Fruit fly (Drosophila melanogaster) whole organism, embryonic: ENCODE data around the gene Tpr2.

ENCODE experiments used
- Ada2b ChIP-seq: fragments of 200-800 bp; sonication (Bioruptor generic); IDR thresholded peaks from 2 replicates; pipeline ENCODE4 v1.3.6; 2022; ENCODE audit warnings: missing biosample characterization, missing genetic modification characterization
- Adf1 ChIP-seq: fragments of 200-800 bp; sonication (Bioruptor generic); IDR thresholded peaks from 2 replicates; pipeline ENCODE4 v1.3.6; 2022; ENCODE audit warnings: missing biosample characterization, missing genetic modification characterization
- Aef1 ChIP-seq: fragments of 200-800 bp; sonication (Bioruptor generic); IDR thresholded peaks from 3 replicates; pipeline ENCODE4 v1.3.6; 2022; ENCODE audit warnings: missing biosample characterization, missing genetic modification characterization
- B-H1 ChIP-seq: fragments of 200-800 bp; sonication (Bioruptor generic); IDR thresholded peaks from 3 replicates; pipeline ENCODE4 v1.3.6; 2022; ENCODE audit warnings: missing biosample characterization, missing genetic modification characterization
- BEAF-32 ChIP-seq: fragments of 200-800 bp; sonication (Bioruptor generic); optimal IDR thresholded peaks from 3 replicates; lab custom pipeline; 2017; ENCODE audit warnings: missing biosample characterization, missing genetic modification characterization, mild to moderate bottlenecking, moderate library complexity, missing genetic modification reagents
- CG18011 ChIP-seq: fragments of 200-800 bp; sonication (Bioruptor generic); optimal IDR thresholded peaks from 2 replicates; lab custom pipeline; 2017; ENCODE audit warnings: missing biosample characterization, missing genetic modification characterization, mild to moderate bottlenecking, moderate library complexity, missing genotype
- CG18262 ChIP-seq: fragments of 200-800 bp; optimal IDR thresholded peaks from 3 replicates; lab custom pipeline; 2019; ENCODE audit warnings: missing biosample characterization, mild to moderate bottlenecking, missing genetic modification characterization, moderate library complexity
- CG2678 ChIP-seq: fragments of 200-800 bp; sonication (Bioruptor generic); optimal IDR thresholded peaks from 3 replicates; lab custom pipeline; 2019; ENCODE audit warnings: missing biosample characterization, mild to moderate bottlenecking, missing genetic modification characterization, moderate library complexity
- CG3838 ChIP-seq: fragments of 200-800 bp; sonication (Bioruptor generic); optimal IDR thresholded peaks from 3 replicates; lab custom pipeline; 2016; ENCODE audit warnings: missing biosample characterization, missing genetic modification characterization
- CG6254 ChIP-seq: fragments of 200-800 bp; sonication (Bioruptor generic); optimal IDR thresholded peaks from 3 replicates; lab custom pipeline; 2017; ENCODE audit warnings: mild to moderate bottlenecking, missing biosample characterization, missing genetic modification reagents, missing genetic modification characterization
- CG6272 ChIP-seq: fragments of 200-800 bp; sonication (Bioruptor generic); IDR thresholded peaks from 2 replicates; pipeline ENCODE4 v1.3.6; 2022; ENCODE audit warnings: missing biosample characterization, missing genetic modification characterization
- CkIIα-i1 ChIP-seq: fragments of 200-800 bp; sonication (Bioruptor generic); IDR thresholded peaks from 2 replicates; pipeline ENCODE4 v1.3.6; 2022; ENCODE audit warnings: missing biosample characterization, missing genetic modification characterization
- Dad ChIP-seq: fragments of 200-800 bp; sonication (Bioruptor generic); optimal IDR thresholded peaks from 3 replicates; lab custom pipeline; 2016; ENCODE audit warnings: missing biosample characterization, missing genetic modification characterization
- Dip3 ChIP-seq: fragments of 200-800 bp; sonication (Bioruptor generic); optimal IDR thresholded peaks from 3 replicates; lab custom pipeline; 2016; ENCODE audit warnings: missing biosample characterization, missing genetic modification characterization
- Doc3 ChIP-seq: fragments of 200-800 bp; sonication (Bioruptor generic); IDR thresholded peaks from 3 replicates; pipeline ENCODE4 v1.3.6; 2022; ENCODE audit warnings: missing biosample characterization, missing genetic modification characterization; ENCODE audit not compliant: partially characterized antibody
- Ets65A ChIP-seq: fragments of 200-800 bp; sonication (Bioruptor generic); peaks from one replicate; lab custom pipeline; 2016; ENCODE audit warnings: missing biosample characterization, missing genetic modification characterization
- HmgD ChIP-seq: fragments of 200-800 bp; sonication (Bioruptor generic); optimal IDR thresholded peaks from 3 replicates; lab custom pipeline; 2016; ENCODE audit warnings: missing biosample characterization, missing genetic modification characterization
- Hmr ChIP-seq: fragments of 200-800 bp; sonication (Bioruptor generic); optimal IDR thresholded peaks from 3 replicates; lab custom pipeline; 2017; ENCODE audit warnings: mild to moderate bottlenecking, missing biosample characterization, missing genetic modification reagents, missing genetic modification characterization
- Hr78 ChIP-seq, 2 experiments: fragments of 200-800 bp in 1 of 2; fragments of >200 bp in 1 of 2; sonication (Bioruptor generic) in 1 of 2; optimal IDR thresholded peaks; 2 replicates each; lab custom pipeline; 2017 to 2019; ENCODE audit warnings: missing biosample characterization in 2 of 2, missing genetic modification characterization in 2 of 2, mild to moderate bottlenecking in 1 of 2, moderate library complexity in 1 of 2
- Mad ChIP-seq: fragments of 200-800 bp; sonication (Bioruptor generic); optimal IDR thresholded peaks from 2 replicates; lab custom pipeline; 2016; ENCODE audit warnings: missing biosample characterization, missing genetic modification characterization
- Med ChIP-seq: fragments of 200-800 bp; sonication (Bioruptor generic); peaks from one replicate; lab custom pipeline; 2016; ENCODE audit warnings: missing biosample characterization, missing genetic modification characterization, mild to moderate bottlenecking, inconsistent platforms, moderate library complexity
- Myb ChIP-seq: fragments of 200-800 bp; sonication (Bioruptor generic); optimal IDR thresholded peaks from 2 replicates; lab custom pipeline; 2016; ENCODE audit warnings: missing biosample characterization, missing genetic modification characterization
- NK7.1 ChIP-seq: fragments of 200-800 bp; sonication (Bioruptor generic); optimal IDR thresholded peaks from 3 replicates; lab custom pipeline; 2016; ENCODE audit warnings: missing biosample characterization, missing genetic modification characterization
- Oli ChIP-seq: fragments of 200-800 bp; sonication (Bioruptor generic); optimal IDR thresholded peaks from 2 replicates; lab custom pipeline; 2018; ENCODE audit warnings: missing biosample characterization, mild to moderate bottlenecking, missing genetic modification characterization, moderate library complexity
- Opbp ChIP-seq: fragments of 200-800 bp; sonication (Bioruptor generic); IDR thresholded peaks from 3 replicates; pipeline ENCODE4 v1.3.6; 2022; ENCODE audit warnings: missing biosample characterization, missing genetic modification characterization; ENCODE audit not compliant: partially characterized antibody
- Trl ChIP-seq, 3 experiments: fragments of >200 bp in 2 of 3; fragments of 200-800 bp in 1 of 3; sonication (Bioruptor generic) in 1 of 3; optimal IDR thresholded peaks; 2 replicates in 1 of 3; 3 replicates in 2 of 3; lab custom pipeline; 2016 to 2017; ENCODE audit warnings: missing biosample characterization in 1 of 3, missing genetic modification characterization in 1 of 3
- ac ChIP-seq: fragments of 200-800 bp; sonication (Bioruptor generic); optimal IDR thresholded peaks from 3 replicates; lab custom pipeline; 2017; ENCODE audit warnings: missing biosample characterization, mild to moderate bottlenecking, missing genetic modification characterization
- bcd ChIP-seq: fragments of 200-800 bp; sonication (Bioruptor generic); optimal IDR thresholded peaks from 2 replicates; lab custom pipeline; 2017; ENCODE audit warnings: missing biosample characterization, mild to moderate bottlenecking, missing genetic modification characterization
- cas ChIP-seq: fragments of 200-800 bp; sonication (Bioruptor generic); IDR thresholded peaks from 2 replicates; pipeline ENCODE4 v1.3.6; 2022; ENCODE audit warnings: missing biosample characterization, missing genetic modification characterization
- chinmo ChIP-seq: fragments of 200-800 bp; sonication (Bioruptor generic); IDR thresholded peaks from 4 replicates; pipeline ENCODE4 v1.3.6; 2022; ENCODE audit warnings: missing biosample characterization, missing genetic modification characterization; ENCODE audit not compliant: partially characterized antibody
- da ChIP-seq: fragments of 200-800 bp; sonication (Bioruptor generic); optimal IDR thresholded peaks from 2 replicates; lab custom pipeline; 2016; ENCODE audit warnings: missing biosample characterization, missing genetic modification characterization
- dpn ChIP-seq, 2 experiments: fragments of 200-800 bp; sonication (Bioruptor generic); optimal IDR thresholded peaks; 3 replicates each; lab custom pipeline; 2016; ENCODE audit warnings: missing biosample characterization in 2 of 2, missing genetic modification characterization in 2 of 2
- ems ChIP-seq: fragments of 200-800 bp; sonication (Bioruptor generic); optimal IDR thresholded peaks from 3 replicates; lab custom pipeline; 2016; ENCODE audit warnings: missing biosample characterization, missing genetic modification characterization
- ewg ChIP-seq: fragments of 200-800 bp; sonication (Bioruptor generic); optimal IDR thresholded peaks from 3 replicates; lab custom pipeline; 2017; ENCODE audit warnings: mild to moderate bottlenecking, missing biosample characterization, missing genetic modification reagents, missing genetic modification characterization
- exex ChIP-seq: fragments of 200-800 bp; sonication (Bioruptor generic); optimal IDR thresholded peaks from 4 replicates; lab custom pipeline; 2018; ENCODE audit warnings: missing biosample characterization, mild to moderate bottlenecking, missing genetic modification characterization, moderate library complexity
- fd96Cb ChIP-seq: fragments of 200-800 bp; sonication (Bioruptor generic); optimal IDR thresholded peaks from 2 replicates; lab custom pipeline; 2018; ENCODE audit warnings: missing biosample characterization, mild to moderate bottlenecking, missing genetic modification characterization, moderate library complexity
- gsb ChIP-seq: fragments of 200-800 bp; sonication (Bioruptor generic); IDR thresholded peaks from 2 replicates; pipeline ENCODE4 v1.3.6; 2022; ENCODE audit warnings: missing biosample characterization, missing genetic modification characterization
- lab ChIP-seq: fragments of 200-800 bp; sonication (Bioruptor generic); optimal IDR thresholded peaks from 3 replicates; lab custom pipeline; 2017; ENCODE audit warnings: missing biosample characterization, missing genetic modification characterization, mild to moderate bottlenecking, moderate library complexity, missing genetic modification reagents
- lbe ChIP-seq: fragments of 200-800 bp; sonication (Bioruptor generic); optimal IDR thresholded peaks from 2 replicates; lab custom pipeline; 2016; ENCODE audit warnings: missing biosample characterization, mild to moderate bottlenecking, missing genetic modification characterization
- maf-S ChIP-seq: fragments of 200-800 bp; sonication (Bioruptor generic); optimal IDR thresholded peaks from 2 replicates; lab custom pipeline; 2016; ENCODE audit warnings: missing biosample characterization, missing genetic modification characterization
- nmo ChIP-seq: fragments of 200-800 bp; sonication (Bioruptor generic); optimal IDR thresholded peaks from 2 replicates; lab custom pipeline; 2018; ENCODE audit warnings: missing biosample characterization, mild to moderate bottlenecking, missing genetic modification characterization, moderate library complexity
- pho ChIP-seq: fragments of 200-800 bp; sonication (Bioruptor generic); optimal IDR thresholded peaks from 2 replicates; lab custom pipeline; 2016; ENCODE audit warnings: missing biosample characterization, missing genetic modification characterization
- pum ChIP-seq: fragments of 200-800 bp; sonication (Bioruptor generic); optimal IDR thresholded peaks from 2 replicates; lab custom pipeline; 2016; ENCODE audit warnings: missing biosample characterization, missing genetic modification characterization
- salm ChIP-seq: fragments of 200-800 bp; sonication (Bioruptor generic); optimal IDR thresholded peaks from 2 replicates; lab custom pipeline; 2018; ENCODE audit warnings: missing biosample characterization, mild to moderate bottlenecking, missing genetic modification characterization
- sd ChIP-seq: fragments of 200-800 bp; sonication (Bioruptor generic); optimal IDR thresholded peaks from 3 replicates; lab custom pipeline; 2018; ENCODE audit warnings: missing biosample characterization, mild to moderate bottlenecking, missing genetic modification characterization, moderate library complexity
- sens ChIP-seq: fragments of 200-800 bp; sonication (Bioruptor generic); peaks from one replicate; lab custom pipeline; 2016; ENCODE audit warnings: missing biosample characterization, missing genetic modification characterization
- sob ChIP-seq: fragments of 200-800 bp; sonication (Bioruptor generic); IDR thresholded peaks from 2 replicates; pipeline ENCODE4 v1.3.6; 2022; ENCODE audit warnings: missing biosample characterization, missing genetic modification characterization
- zen ChIP-seq: fragments of 200-800 bp; sonication (Bioruptor generic); optimal IDR thresholded peaks from 3 replicates; lab custom pipeline; 2018; ENCODE audit warnings: missing biosample characterization, mild to moderate bottlenecking, missing genetic modification characterization, moderate library complexity

Gene Tpr2

dm6 chr2L:16491123-16491751, at the start of gene Tpr2 (continued):
- TF ChIP-seq Dad (peak; percentile 36), Oli (tag; lab: Kevin White, UChicago) (peak; percentile 23), sob (GFP tag; lab: Robert Waterston, UW) (peak; percentile 69), gsb (GFP tag; lab: Robert Waterston, UW) (no peak), HmgD (peak; percentile 43), pho (peak; percentile 56), Ets65A (GFP tag; lab: Kevin White, UChicago) (peak; percentile 93), CG18011 (GFP tag; lab: Kevin White, UChicago) (peak; percentile 70), pum (GFP tag; lab: Kevin White, UChicago) (peak; percentile 28), maf-S (peak; percentile 52), Myb (GFP tag; lab: Kevin White, UChicago) (peak; percentile 47), chinmo (GFP tag; lab: Robert Waterston, UW) (0 out of 4 replicates have a peak, but pooled peaks have one; percentile 52), Mad (peak; percentile 59), lab (peak; percentile 38), ems (GFP tag; lab: Kevin White, UChicago) (peak; percentile 58), B-H1 (GFP tag; lab: Robert Waterston, UW) (no peak), dpn (GFP tag; optimal IDR thresholded peaks at IDR 0.05; lab: Kevin White, UChicago) (peak; percentile 69 to 75), cas (GFP tag; lab: Robert Waterston, UW) (0 out of 2 replicates have a peak, but pooled peaks have one; percentile 19), salm (peak; percentile 71), exex (tag; lab: Kevin White, UChicago) (no peak), CG2678 (peak; percentile 38), Hmr (peak; percentile 90), bcd (GFP tag; lab: Kevin White, UChicago) (peak; percentile 22), Trl (optimal IDR thresholded peaks at IDR 0.05; lab: Kevin White, UChicago) (no peak), Trl (GFP tag; optimal IDR thresholded peaks at IDR 0.05; lab: Kevin White, UChicago) (peak; percentile 58), Hr78 (GFP tag; optimal IDR thresholded peaks at IDR 0.05; lab: Kevin White, UChicago) (no peak), Aef1 (no peak), sens (GFP tag; lab: Kevin White, UChicago) (peak; percentile 89), ac (GFP tag; lab: Kevin White, UChicago) (peak; percentile 17), CG18262 (tag; lab: Kevin White, UChicago) (peak; percentile 37), Med (peak; percentile 93), zen (tag; lab: Kevin White, UChicago) (peak; percentile 65), sd (peak; percentile 62), CG3838 (GFP tag; lab: Kevin White, UChicago) (peak; percentile 24), lbe (GFP tag; lab: Kevin White, UChicago) (peak; percentile 37), Adf1 (GFP tag; lab: Robert Waterston, UW) (0 out of 2 replicates have a peak, but pooled peaks have one; percentile 17), Ada2b (GFP tag; lab: Robert Waterston, UW) (no peak), CkIIα-i1 (GFP tag; lab: Robert Waterston, UW) (no peak), Doc3 (GFP tag; lab: Robert Waterston, UW) (peak; percentile 95), NK7.1 (GFP tag; lab: Kevin White, UChicago) (peak; percentile 32), da (peak; percentile 48), CG6254 (peak; percentile 11), BEAF-32 (GFP tag; lab: Kevin White, UChicago) (peak; percentile 99), CG6272 (no peak), Opbp (GFP tag; lab: Robert Waterston, UW) (peak; percentile 89), fd96Cb (tag; lab: Kevin White, UChicago) (no peak), nmo (GFP tag; lab: Kevin White, UChicago) (peak; percentile 75), Dip3 (GFP tag; lab: Kevin White, UChicago) (peak; percentile 24), ewg (peak; percentile 84)
